Worm (Caenorhabditis elegans): Measurements from ENCODE around the gene algn-5.

The algn-5 gene

DNA sequence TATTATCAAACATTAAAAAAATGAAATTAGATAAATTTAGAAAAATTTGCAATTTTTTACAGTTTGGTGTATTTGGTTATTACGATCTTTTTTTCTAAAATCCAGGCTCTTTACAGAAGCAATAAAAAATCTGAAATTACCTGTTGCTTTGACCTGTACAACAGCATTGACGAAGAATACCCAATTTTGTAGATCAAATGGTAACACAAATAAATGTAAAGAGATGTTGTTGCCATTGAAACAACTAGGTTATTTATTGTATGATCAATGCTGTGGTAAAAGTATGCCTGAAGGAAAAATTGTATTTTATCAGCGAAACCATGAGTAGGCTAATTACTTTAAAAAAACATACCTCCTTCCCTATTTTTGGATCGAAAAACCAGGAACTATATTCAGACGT, 46.2 kb downstream of the algn-5 start:
- TF ChIP-seq ets-4 (tag; optimal IDR thresholded peaks at IDR 0.05), result no peak
- no peak for TF ChIP-seq T23F11.4 (GFP tag; optimal IDR thresholded peaks at IDR 0.05)
- no peak for TF ChIP-seq F13H6.1 (tag; optimal IDR thresholded peaks at IDR 0.05)

- TF ChIP-seq ceh-18 (tag; optimal IDR thresholded peaks at IDR 0.05) (no peak), K09A11.1 (tag; optimal IDR thresholded peaks at IDR 0.05; ENCODE audit: insufficient read depth) (no peak), ceh-2 (tag; optimal IDR thresholded peaks at IDR 0.05) (no peak), pros-1 (tag; optimal IDR thresholded peaks at IDR 0.05) (no peak), unc-42 (tag; optimal IDR thresholded peaks at IDR 0.05) (no peak), ceh-22 (tag; optimal IDR thresholded peaks at IDR 0.05) (no peak), ceh-9 (tag; optimal IDR thresholded peaks at IDR 0.05) (no peak), lim-6 (tag; optimal IDR thresholded peaks at IDR 0.05) (no peak), pax-1 (tag; optimal IDR thresholded peaks at IDR 0.05) (no peak), ceh-30 (tag; optimal IDR thresholded peaks at IDR 0.05) (no peak), pqm-1 (tag; optimal IDR thresholded peaks at IDR 0.05) (no peak), hlh-13 (GFP tag; optimal IDR thresholded peaks at IDR 0.05) (no peak)
Measured at ce11 chrV:4242431-4242830, 47.1 kb downstream of the algn-5 start, which contains the start of gene srt-12. Gene srt-12 (minus strand): TSS chrV:4242531.

ce11 chrV:4248359-4248758, 53.0 kb downstream of the algn-5 start:
- TF ChIP-seq sox-4 (tag; optimal IDR thresholded peaks at IDR 0.05) (no peak), ahr-1 (tag; optimal IDR thresholded peaks at IDR 0.05) (no peak), nhr-11 (tag; optimal IDR thresholded peaks at IDR 0.05) (no peak), ceh-19 (GFP tag; optimal IDR thresholded peaks at IDR 0.05) (no peak), ref-2 (tag; optimal IDR thresholded peaks at IDR 0.05) (no peak), syd-9 (tag; optimal IDR thresholded peaks at IDR 0.05) (no peak), zip-5 (tag; optimal IDR thresholded peaks at IDR 0.05) (no peak), hlh-15 (tag; optimal IDR thresholded peaks at IDR 0.05) (no peak), lim-6 (tag; optimal IDR thresholded peaks at IDR 0.05) (no peak), ceh-9 (tag; optimal IDR thresholded peaks at IDR 0.05) (no peak), ceh-22 (tag; optimal IDR thresholded peaks at IDR 0.05) (no peak), fax-1 (tag; optimal IDR thresholded peaks at IDR 0.05) (no peak), C38D4.7 (GFP tag; optimal IDR thresholded peaks at IDR 0.05) (no peak), T23F11.4 (GFP tag; optimal IDR thresholded peaks at IDR 0.05) (no peak), ceh-30 (tag; optimal IDR thresholded peaks at IDR 0.05) (no peak)
